Worm (Caenorhabditis elegans) whole organism, late embryonic: ENCODE data around the gene mlk-1.

Experiments used
- C08G9.2 ChIP-seq: sonication (generic microtip); optimal IDR thresholded peaks from 2 replicates; lab custom pipeline; 2016; ENCODE audit warnings: mild to moderate bottlenecking, missing genetic modification characterization, moderate library complexity, missing compliant biosample characterization
- F13H6.1 ChIP-seq: sonication (generic microtip); optimal IDR thresholded peaks from 2 replicates; lab custom pipeline; 2016; ENCODE audit warnings: missing genetic modification characterization, missing compliant biosample characterization
- ama-1 ChIP-seq: fragments of 150-350 bp; optimal IDR thresholded peaks from 2 replicates; lab custom pipeline; 2014
- ceh-14 ChIP-seq: sonication (generic microtip); optimal IDR thresholded peaks from 2 replicates; lab custom pipeline; 2016; ENCODE audit warnings: missing genotype, missing genetic modification characterization, missing compliant biosample characterization
- ceh-24 ChIP-seq: sonication (generic microtip); optimal IDR thresholded peaks from 2 replicates; lab custom pipeline; 2016; ENCODE audit warnings: mild to moderate bottlenecking, missing genetic modification characterization, missing compliant biosample characterization
- ceh-31 ChIP-seq: sonication (generic microtip); optimal IDR thresholded peaks from 2 replicates; lab custom pipeline; 2016; ENCODE audit warnings: missing genetic modification characterization, missing compliant biosample characterization
- ceh-34 ChIP-seq: sonication (generic microtip); optimal IDR thresholded peaks from 2 replicates; lab custom pipeline; 2016; ENCODE audit warnings: mild to moderate bottlenecking, missing genetic modification characterization, missing compliant biosample characterization
- ceh-45 ChIP-seq: fragments of 200-800 bp; sonication (Bioruptor generic); IDR thresholded peaks from 2 replicates; pipeline ENCODE4 v1.3.6; 2022; ENCODE audit warnings: missing genetic modification reagents, missing genetic modification characterization, missing compliant biosample characterization
- ceh-48 ChIP-seq: sonication (generic microtip); optimal IDR thresholded peaks from 2 replicates; lab custom pipeline; 2016; ENCODE audit warnings: missing genetic modification characterization, inconsistent platforms, missing compliant biosample characterization
- ceh-6 ChIP-seq: fragments of 200-800 bp; sonication (Bioruptor generic); optimal IDR thresholded peaks from 2 replicates; lab custom pipeline; 2018; ENCODE audit warnings: mild to moderate bottlenecking, missing genetic modification characterization, missing compliant biosample characterization
- che-1 ChIP-seq: sonication (generic microtip); optimal IDR thresholded peaks from 2 replicates; lab custom pipeline; 2016; ENCODE audit warnings: mild to moderate bottlenecking, missing genetic modification characterization, missing compliant biosample characterization
- dmd-4 ChIP-seq: sonication (generic microtip); optimal IDR thresholded peaks from 2 replicates; lab custom pipeline; 2016; ENCODE audit warnings: borderline replicate concordance, missing genetic modification characterization, missing compliant biosample characterization
- elt-2 ChIP-seq: sonication (generic microtip); optimal IDR thresholded peaks from 2 replicates; lab custom pipeline; 2016; ENCODE audit warnings: missing genetic modification reagents, missing genetic modification characterization, missing compliant biosample characterization
- elt-4 ChIP-seq: sonication (generic microtip); optimal IDR thresholded peaks from 2 replicates; lab custom pipeline; 2016; ENCODE audit warnings: missing genetic modification characterization, missing compliant biosample characterization
- ets-4 ChIP-seq: sonication (generic microtip); optimal IDR thresholded peaks from 2 replicates; lab custom pipeline; 2016; ENCODE audit warnings: missing genetic modification characterization, missing compliant biosample characterization
- fax-1 ChIP-seq: sonication (generic microtip); optimal IDR thresholded peaks from 2 replicates; lab custom pipeline; 2016; ENCODE audit warnings: missing genotype, missing genetic modification characterization, missing compliant biosample characterization
- hlh-30 ChIP-seq: sonication (generic microtip); optimal IDR thresholded peaks from 2 replicates; lab custom pipeline; 2017; ENCODE audit warnings: antibody characterized with exemption, missing genetic modification characterization, missing compliant biosample characterization; ENCODE audit not compliant: insufficient read depth
- hlh-8 ChIP-seq: sonication (generic microtip); optimal IDR thresholded peaks from 2 replicates; lab custom pipeline; 2016; ENCODE audit warnings: missing genotype, missing genetic modification characterization, missing compliant biosample characterization
- lim-6 ChIP-seq: sonication (generic microtip); optimal IDR thresholded peaks from 2 replicates; lab custom pipeline; 2016; ENCODE audit warnings: missing genetic modification characterization, missing compliant biosample characterization
- lin-11 ChIP-seq: fragments of 200-800 bp; sonication (Bioruptor generic); optimal IDR thresholded peaks from 2 replicates; lab custom pipeline; 2018; ENCODE audit warnings: mild to moderate bottlenecking, missing genetic modification characterization, missing compliant biosample characterization
- madf-2 ChIP-seq: sonication (generic microtip); optimal IDR thresholded peaks from 2 replicates; lab custom pipeline; 2017; ENCODE audit warnings: missing genetic modification characterization, missing compliant biosample characterization
- nfya-1 ChIP-seq: sonication (generic microtip); optimal IDR thresholded peaks from 2 replicates; lab custom pipeline; 2017; ENCODE audit warnings: missing genetic modification characterization, mild to moderate bottlenecking, missing compliant biosample characterization, antibody characterized with exemption, moderate library complexity
- nhr-11 ChIP-seq: fragments of 150-350 bp; optimal IDR thresholded peaks from 2 replicates; lab custom pipeline; 2014; ENCODE audit warnings: missing biosample characterization, missing genetic modification characterization
- pqm-1 ChIP-seq: sonication (generic microtip); optimal IDR thresholded peaks from 2 replicates; lab custom pipeline; 2016; ENCODE audit warnings: missing genetic modification characterization, missing compliant biosample characterization
- pros-1 ChIP-seq: fragments of 150-350 bp; optimal IDR thresholded peaks from 2 replicates; lab custom pipeline; 2014; ENCODE audit warnings: missing biosample characterization, missing genetic modification reagents, missing genetic modification characterization
- sdc-2 ChIP-seq: sonication (generic microtip); optimal IDR thresholded peaks from 2 replicates; lab custom pipeline; 2016; ENCODE audit warnings: missing genotype, missing genetic modification characterization, missing compliant biosample characterization
- sox-2 ChIP-seq: fragments of 200-800 bp; sonication (Bioruptor generic); IDR thresholded peaks from 2 replicates; pipeline ENCODE4 v1.3.6; 2022; ENCODE audit warnings: missing genetic modification reagents, missing genetic modification characterization, missing compliant biosample characterization
- unc-3 ChIP-seq, 2 experiments: fragments of 200-800 bp in 1 of 2; sonication (Bioruptor generic) in 1 of 2; sonication (generic microtip) in 1 of 2; conservative IDR thresholded peaks in 1 of 2; optimal IDR thresholded peaks in 1 of 2; 2 replicates each; pipeline versions ENCODE4 v1.3.6 to Lab custom; 2016 to 2022; ENCODE audit warnings: missing compliant biosample characterization in 2 of 2, missing genetic modification characterization in 2 of 2, missing genetic modification reagents in 1 of 2
- unc-86 ChIP-seq: sonication (generic microtip); optimal IDR thresholded peaks from 2 replicates; lab custom pipeline; 2016; ENCODE audit warnings: missing genetic modification characterization, missing compliant biosample characterization
- ztf-16 ChIP-seq: sonication (generic microtip); optimal IDR thresholded peaks from 2 replicates; lab custom pipeline; 2017; ENCODE audit warnings: missing genetic modification characterization, missing compliant biosample characterization

The mlk-1 gene

ce11 chrV:5033099-5033498, 31.5 kb downstream of the mlk-1 start, which contains the start of gene K11D12.13:
Gene K11D12.13, plus strand, starts transcription at chrV:5033399.
- TF ChIP-seq ztf-16 (tag; lab: Kevin White, UChicago) (no peak), ceh-34 (no peak), fax-1 (tag; lab: Kevin White, UChicago) (no peak), ceh-45 (GFP tag; lab: Robert Waterston, UW) (no peak), nhr-11 (no peak), ama-1 (lab: Kevin White, UChicago) (no peak), ceh-14 (tag; lab: Kevin White, UChicago) (no peak), unc-86 (tag; lab: Kevin White, UChicago) (no peak), pros-1 (tag; lab: Kevin White, UChicago) (no peak), ceh-31 (tag; lab: Kevin White, UChicago) (no peak), F13H6.1 (tag; lab: Kevin White, UChicago) (no peak), ceh-6 (GFP tag; lab: Kevin White, UChicago) (no peak), ceh-24 (tag; lab: Kevin White, UChicago) (no peak)

- no peak for TF ChIP-seq nhr-11
- TF ChIP-seq fax-1 (tag; lab: Kevin White, UChicago): no peak
Observed at ce11 chrV:5032176-5032575, 32.4 kb downstream of the mlk-1 start.

DNA sequence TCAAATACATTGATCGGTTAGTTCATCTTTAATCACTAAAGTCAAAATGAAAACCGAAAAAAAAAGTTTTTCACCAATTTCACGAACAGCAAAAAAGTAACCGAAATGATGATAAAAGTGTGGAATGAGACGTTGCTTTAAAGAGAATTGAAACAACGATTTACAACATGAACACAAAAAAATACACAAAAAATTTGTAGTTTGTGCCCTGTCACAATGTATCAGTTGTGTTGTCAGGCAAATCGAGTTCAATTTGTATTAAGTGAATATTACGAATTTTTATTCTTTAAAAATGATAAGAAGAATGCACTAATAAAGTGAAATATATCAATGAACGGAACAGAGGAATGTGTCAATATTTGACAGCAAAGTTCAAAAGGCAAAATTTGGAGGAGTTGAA, 32.8 kb downstream of the mlk-1 start:
- TF ChIP-seq dmd-4 (tag; lab: Kevin White, UChicago) (no peak), unc-3 (GFP tag; conservative IDR thresholded peaks at IDR 0.05; lab: Robert Waterston, UW) (no peak), unc-3 (tag; optimal IDR thresholded peaks at IDR 0.05; lab: Kevin White, UChicago) (no peak)

- TF ChIP-seq ceh-31 (tag; lab: Kevin White, UChicago): no peak
- TF ChIP-seq C08G9.2 (tag; lab: Kevin White, UChicago): no peak
- no peak for TF ChIP-seq pros-1 (tag; lab: Kevin White, UChicago)
- TF ChIP-seq unc-86 (tag; lab: Kevin White, UChicago): no peak
- no peak for TF ChIP-seq sox-2
- no peak for TF ChIP-seq sdc-2
- TF ChIP-seq fax-1 (tag; lab: Kevin White, UChicago): no peak
- TF ChIP-seq hlh-30 (tag; lab: Kevin White, UChicago): no peak
Observed at ce11 chrV:5030715-5031114, 33.9 kb downstream of the mlk-1 start, which contains the start of gene swt-7. Gene swt-7, minus strand, starts transcription at chrV:5030815.

- no peak for TF ChIP-seq sox-2
- no peak for TF ChIP-seq madf-2 (tag; lab: Kevin White, UChicago)
- no peak for TF ChIP-seq ets-4 (tag; lab: Kevin White, UChicago)
- TF ChIP-seq ama-1 (lab: Kevin White, UChicago): no peak
- no peak for TF ChIP-seq hlh-8 (tag; lab: Kevin White, UChicago)
- TF ChIP-seq ztf-16 (tag; lab: Kevin White, UChicago): no peak
- no peak for TF ChIP-seq ceh-48 (tag; lab: Kevin White, UChicago)
Observed at ce11 chrV:5030212-5030611, 34.4 kb downstream of the mlk-1 start.

DNA sequence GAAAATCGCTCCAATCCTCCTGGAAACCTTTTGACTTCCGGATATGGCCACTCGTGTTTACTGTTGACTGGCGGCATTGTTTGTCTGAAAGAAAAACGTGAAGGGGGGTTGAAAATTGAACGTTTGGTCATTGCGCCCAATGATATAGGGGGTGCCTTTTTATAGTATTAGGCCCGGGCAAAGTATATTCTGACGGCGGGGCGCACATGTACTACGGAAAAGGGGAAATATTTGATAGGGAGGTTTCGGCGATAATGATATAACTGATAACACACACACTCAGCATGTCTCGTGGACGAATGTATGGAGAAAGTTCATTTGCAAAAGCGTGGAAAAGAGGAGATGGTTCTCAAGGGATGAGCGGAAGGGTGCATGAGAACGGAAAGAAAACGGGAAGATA, 37.0 kb downstream of the mlk-1 start, which contains the start of gene cpt-4:
TSS of gene cpt-4 (minus strand) at position 84 of the 400 bp plus-strand sequence.
- TF ChIP-seq elt-2 (tag; lab: Kevin White, UChicago) (peak; percentile 89), pqm-1 (tag; lab: Kevin White, UChicago) (no peak)

DNA sequence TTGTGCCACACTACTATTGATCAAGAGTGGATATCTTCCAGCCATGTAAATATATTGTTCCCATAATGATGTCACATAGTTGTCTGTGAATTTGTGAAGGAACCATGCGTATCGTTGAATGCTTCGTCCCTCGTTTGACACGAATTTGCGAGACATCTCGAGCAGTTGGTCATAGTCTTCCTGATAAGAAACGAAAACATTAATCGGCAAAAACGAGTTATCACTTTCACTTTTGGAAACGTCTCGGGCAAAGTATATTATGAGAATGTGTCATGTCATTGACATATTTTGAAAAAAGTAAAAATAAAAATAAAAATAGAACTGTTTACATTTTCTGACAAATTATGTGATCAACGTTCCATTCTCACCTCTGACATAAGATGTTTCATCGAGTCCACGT, 38.2 kb downstream of the mlk-1 start:
- no peak for TF ChIP-seq lim-6 (tag; lab: Kevin White, UChicago)
- no peak for TF ChIP-seq lin-11
- TF ChIP-seq che-1: no peak
- TF ChIP-seq nfya-1 (tag; lab: Kevin White, UChicago): no peak
- no peak for TF ChIP-seq dmd-4 (tag; lab: Kevin White, UChicago)
- no peak for TF ChIP-seq elt-4 (tag; lab: Kevin White, UChicago)
- TF ChIP-seq elt-2 (tag; lab: Kevin White, UChicago): peak; percentile 18
